Worm (Caenorhabditis elegans) whole organism, early embryonic: ENCODE data around the gene nemp-1.

ENCODE experiments used
- B0310.2 ChIP-seq: sonication (generic microtip); optimal IDR thresholded peaks from 2 replicates; lab custom pipeline; 2016; ENCODE audit warnings: mild to moderate bottlenecking, missing genetic modification characterization, missing compliant biosample characterization
- F13C5.2 ChIP-seq: sonication (generic microtip); optimal IDR thresholded peaks from 2 replicates; lab custom pipeline; 2017; ENCODE audit warnings: mild to moderate bottlenecking, missing genetic modification characterization, inconsistent platforms, missing compliant biosample characterization
- aly-1 ChIP-seq: sonication (generic microtip); optimal IDR thresholded peaks from 2 replicates; lab custom pipeline; 2016; ENCODE audit warnings: missing genetic modification characterization, missing compliant biosample characterization
- ama-1 ChIP-seq: fragments of 150-350 bp; optimal IDR thresholded peaks from 2 replicates; lab custom pipeline; 2014
- ceh-13 ChIP-seq: fragments of 200-800 bp; sonication (Bioruptor generic); optimal IDR thresholded peaks from 2 replicates; lab custom pipeline; 2018; ENCODE audit warnings: mild to moderate bottlenecking, missing genetic modification characterization, missing compliant biosample characterization
- ceh-36 ChIP-seq: sonication (generic microtip); optimal IDR thresholded peaks from 2 replicates; lab custom pipeline; 2016; ENCODE audit warnings: missing genetic modification characterization, inconsistent platforms, missing compliant biosample characterization
- ets-7 ChIP-seq: sonication (generic microtip); optimal IDR thresholded peaks from 2 replicates; lab custom pipeline; 2016; ENCODE audit warnings: missing genotype, missing genetic modification characterization, missing compliant biosample characterization
- flt-1 ChIP-seq: fragments of 200-800 bp; sonication (Bioruptor generic); IDR thresholded peaks from 2 replicates; pipeline ENCODE4 v1.3.6; 2022; ENCODE audit warnings: missing genetic modification characterization, missing compliant biosample characterization
- hmbx-1 ChIP-seq: sonication (generic microtip); optimal IDR thresholded peaks from 2 replicates; lab custom pipeline; 2016; ENCODE audit warnings: mild to moderate bottlenecking, missing genetic modification characterization, missing compliant biosample characterization
- hmg-4 ChIP-seq: fragments of 200-800 bp; sonication (Bioruptor generic); optimal IDR thresholded peaks from 2 replicates; lab custom pipeline; 2018; ENCODE audit warnings: mild to moderate bottlenecking, missing genetic modification characterization, missing compliant biosample characterization
- hnd-1 ChIP-seq: sonication (generic microtip); optimal IDR thresholded peaks from 2 replicates; lab custom pipeline; 2016; ENCODE audit warnings: missing genetic modification characterization, missing compliant biosample characterization
- pes-1 ChIP-seq: fragments of 200-800 bp; sonication (Bioruptor generic); IDR thresholded peaks from 2 replicates; pipeline ENCODE4 v1.3.6; 2022; ENCODE audit warnings: missing genetic modification reagents, missing genetic modification characterization, missing compliant biosample characterization
- scrt-1 ChIP-seq: fragments of 200-800 bp; sonication (Bioruptor generic); IDR thresholded peaks from 2 replicates; pipeline ENCODE4 v1.3.6; 2022; ENCODE audit warnings: missing genetic modification characterization, missing compliant biosample characterization
- sea-1 ChIP-seq: fragments of 200-800 bp; sonication (Bioruptor generic); conservative IDR thresholded peaks from 2 replicates; pipeline ENCODE4 v1.3.6; 2022; ENCODE audit warnings: missing genetic modification characterization, missing compliant biosample characterization
- tbx-11 ChIP-seq: fragments of 200-800 bp; sonication (Bioruptor generic); IDR thresholded peaks from 2 replicates; pipeline ENCODE4 v1.3.6; 2022; ENCODE audit warnings: missing genetic modification characterization, missing compliant biosample characterization
- tbx-37 ChIP-seq: fragments of 200-800 bp; sonication (Bioruptor generic); conservative IDR thresholded peaks from 2 replicates; pipeline ENCODE4 v1.3.6; 2022; ENCODE audit warnings: missing genetic modification reagents, missing genetic modification characterization, missing compliant biosample characterization
- tra-4 ChIP-seq: sonication (generic microtip); optimal IDR thresholded peaks from 2 replicates; lab custom pipeline; 2017; ENCODE audit warnings: missing genetic modification characterization, missing compliant biosample characterization

Gene nemp-1

DNA sequence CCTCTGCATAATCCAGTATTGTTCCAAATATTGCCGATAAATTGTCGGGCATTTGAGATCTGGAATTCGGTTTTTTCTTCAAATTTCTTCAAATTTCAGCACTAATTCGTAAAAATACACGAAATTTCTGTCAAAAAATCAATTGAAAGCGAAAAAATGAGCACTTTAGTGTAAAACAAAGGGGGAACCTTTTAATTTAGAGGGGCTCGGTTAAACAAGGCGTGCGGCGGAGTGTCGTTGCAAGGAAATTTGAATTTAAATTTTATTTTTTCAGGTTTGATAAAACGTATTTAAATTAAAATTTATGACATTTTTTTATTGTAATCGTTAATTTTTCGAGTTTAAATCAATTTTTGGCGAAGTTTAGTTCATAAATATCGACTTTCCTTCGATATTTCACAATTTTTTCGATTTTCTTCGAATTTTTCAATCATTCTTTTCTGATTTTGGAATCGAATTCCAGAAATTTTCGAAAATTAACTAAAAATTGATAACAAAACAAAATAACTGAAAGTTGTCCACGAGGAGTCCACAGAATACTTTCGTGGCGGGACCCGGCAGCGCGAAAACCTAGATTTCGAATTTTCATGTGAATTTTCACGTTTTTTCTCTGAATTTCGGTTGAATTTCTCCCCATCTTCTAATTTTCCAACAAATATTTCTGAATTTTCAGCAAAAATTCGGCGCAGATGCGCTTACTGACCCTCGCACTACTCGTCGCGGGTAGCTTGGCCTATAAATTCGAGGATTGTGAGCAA, at the start of gene nemp-1, which contains the start of gene magu-1:
TSS of gene nemp-1 (plus strand) at position 674 of the 758 bp plus-strand sequence.
TSS of gene magu-1 (minus strand) at position 59 of the 758 bp plus-strand sequence.
- TF ChIP-seq pes-1 (GFP tag; lab: Robert Waterston, UW) (no peak), flt-1 (GFP tag; lab: Robert Waterston, UW) (no peak), scrt-1 (GFP tag; lab: Robert Waterston, UW) (no peak), tra-4 (tag; lab: Kevin White, UChicago) (no peak), ets-7 (no peak), tbx-11 (GFP tag; lab: Robert Waterston, UW) (no peak), hmbx-1 (tag; lab: Kevin White, UChicago) (no peak), tbx-37 (GFP tag; lab: Robert Waterston, UW) (no peak), aly-1 (tag; lab: Kevin White, UChicago) (no peak), sea-1 (GFP tag; lab: Robert Waterston, UW) (no peak), ceh-36 (tag; lab: Kevin White, UChicago) (no peak), hmg-4 (GFP tag; lab: Kevin White, UChicago) (no peak), ama-1 (lab: Kevin White, UChicago) (no peak), F13C5.2 (tag; lab: Kevin White, UChicago) (no peak), B0310.2 (tag; lab: Kevin White, UChicago) (no peak)

DNA sequence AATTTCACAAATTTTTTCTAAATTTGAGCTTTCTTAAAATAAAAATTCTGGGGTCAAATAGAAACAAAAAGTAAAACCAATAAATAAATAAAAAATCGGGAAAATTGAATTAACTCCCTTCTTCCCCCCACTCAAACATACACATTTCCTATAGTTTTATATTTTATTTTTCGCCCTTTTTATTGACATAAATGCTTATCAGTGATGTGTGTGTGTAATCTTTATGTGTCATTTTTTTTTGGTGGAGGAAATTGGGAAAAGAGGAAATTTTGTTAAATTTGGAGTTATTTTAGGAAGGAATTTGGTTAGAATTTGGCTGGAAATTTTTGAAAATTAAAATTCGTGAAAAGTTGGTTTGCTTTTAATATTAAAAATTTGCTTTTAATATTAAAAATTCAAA, 49.6 kb upstream of the nemp-1 start:
- TF ChIP-seq tra-4 (tag; lab: Kevin White, UChicago), result no peak
- no peak for TF ChIP-seq hnd-1 (tag; lab: Kevin White, UChicago)
- TF ChIP-seq ceh-13 (GFP tag; lab: Kevin White, UChicago), result no peak
- no peak for TF ChIP-seq tbx-37 (GFP tag; lab: Robert Waterston, UW)
- TF ChIP-seq F13C5.2 (tag; lab: Kevin White, UChicago), result no peak
- no peak for TF ChIP-seq ets-7
- no peak for TF ChIP-seq hmg-4 (GFP tag; lab: Kevin White, UChicago)

DNA sequence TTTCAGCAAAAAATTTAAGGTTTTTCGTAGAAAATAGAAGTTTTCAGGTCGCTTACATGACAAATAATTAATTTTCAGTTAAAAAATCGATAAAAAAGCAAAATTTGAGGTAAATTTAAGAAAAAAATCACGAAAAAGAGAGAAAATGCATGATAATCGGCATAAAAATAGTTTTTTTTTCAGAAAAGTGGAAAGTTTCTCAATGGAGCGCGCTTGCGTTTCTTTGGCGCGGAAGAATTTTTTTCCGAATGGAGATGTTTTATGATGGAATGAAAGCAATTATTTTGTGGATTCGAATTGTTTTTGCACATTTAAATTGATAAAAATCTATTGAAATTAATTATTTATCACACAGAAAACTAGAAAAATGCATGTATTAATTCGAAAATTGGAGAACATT, 48.2 kb upstream of the nemp-1 start:
- TF ChIP-seq sea-1 (GFP tag; lab: Robert Waterston, UW) (no peak), tbx-37 (GFP tag; lab: Robert Waterston, UW) (no peak), scrt-1 (GFP tag; lab: Robert Waterston, UW) (no peak), ceh-13 (GFP tag; lab: Kevin White, UChicago) (no peak), ama-1 (lab: Kevin White, UChicago) (no peak), pes-1 (GFP tag; lab: Robert Waterston, UW) (no peak), hmbx-1 (tag; lab: Kevin White, UChicago) (no peak), F13C5.2 (tag; lab: Kevin White, UChicago) (no peak), ets-7 (no peak), hmg-4 (GFP tag; lab: Kevin White, UChicago) (no peak), aly-1 (tag; lab: Kevin White, UChicago) (no peak), ceh-36 (tag; lab: Kevin White, UChicago) (no peak), tbx-11 (GFP tag; lab: Robert Waterston, UW) (no peak), hnd-1 (tag; lab: Kevin White, UChicago) (no peak), B0310.2 (tag; lab: Kevin White, UChicago) (no peak), tra-4 (tag; lab: Kevin White, UChicago) (no peak), flt-1 (GFP tag; lab: Robert Waterston, UW) (no peak)

DNA sequence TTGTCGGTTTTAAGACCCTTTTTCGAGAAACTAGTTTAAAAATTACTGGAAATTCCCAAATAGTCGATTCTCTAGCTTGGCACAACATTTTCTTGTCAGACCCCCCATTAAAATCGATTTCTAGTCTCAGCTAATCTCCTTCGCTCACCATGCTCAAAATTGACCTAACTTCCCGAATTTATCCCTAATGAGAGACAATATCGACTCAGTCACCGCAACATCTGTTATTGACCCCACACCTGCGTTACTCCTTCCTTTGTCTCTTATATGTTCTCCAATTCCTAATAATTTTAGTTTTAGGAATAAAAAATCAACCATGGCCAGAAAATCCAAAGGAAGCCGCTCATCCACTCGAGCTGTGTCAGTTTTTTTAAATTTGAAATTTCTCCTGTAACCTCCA, 43.1 kb upstream of the nemp-1 start, which contains the start of gene cec-8:
TSS of gene cec-8 (plus strand) at position 301 of the 400 bp plus-strand sequence.
- TF ChIP-seq sea-1 (GFP tag; lab: Robert Waterston, UW), result no peak
- no peak for TF ChIP-seq ceh-36 (tag; lab: Kevin White, UChicago)
- TF ChIP-seq hmbx-1 (tag; lab: Kevin White, UChicago), result no peak
- TF ChIP-seq hnd-1 (tag; lab: Kevin White, UChicago), result no peak
- no peak for TF ChIP-seq tbx-37 (GFP tag; lab: Robert Waterston, UW)
- TF ChIP-seq F13C5.2 (tag; lab: Kevin White, UChicago), result no peak
- no peak for TF ChIP-seq pes-1 (GFP tag; lab: Robert Waterston, UW)
- no peak for TF ChIP-seq ama-1 (lab: Kevin White, UChicago)
- TF ChIP-seq ceh-13 (GFP tag; lab: Kevin White, UChicago), result no peak
- no peak for TF ChIP-seq hmg-4 (GFP tag; lab: Kevin White, UChicago)
- TF ChIP-seq tra-4 (tag; lab: Kevin White, UChicago), result no peak

DNA sequence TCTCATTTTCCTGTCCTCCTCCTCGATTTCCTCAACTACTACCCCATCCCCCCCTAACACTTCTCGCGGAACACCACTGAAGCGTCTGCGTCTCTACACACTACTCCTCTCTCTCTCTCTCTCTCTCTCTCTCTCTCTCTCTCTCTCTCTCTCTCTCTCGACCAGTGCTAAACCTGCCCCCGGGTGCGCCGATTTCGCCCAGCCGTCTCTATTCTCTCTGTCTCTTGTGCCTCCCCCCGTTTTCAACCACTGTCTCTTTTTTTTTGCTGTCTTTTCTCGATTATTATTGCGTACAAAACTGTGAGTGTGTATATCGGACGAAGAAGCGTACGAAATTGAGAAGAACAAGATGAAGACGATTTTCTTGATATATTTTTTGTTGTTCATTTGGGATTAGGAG, 39.1 kb upstream of the nemp-1 start:
- TF ChIP-seq ceh-36 (tag; lab: Kevin White, UChicago), result no peak
- peak; percentile 20 for TF ChIP-seq F13C5.2 (tag; lab: Kevin White, UChicago)
- TF ChIP-seq tbx-37 (GFP tag; lab: Robert Waterston, UW), result no peak
- no peak for TF ChIP-seq hmbx-1 (tag; lab: Kevin White, UChicago)
- TF ChIP-seq hnd-1 (tag; lab: Kevin White, UChicago), result no peak
- peak; percentile 51; the same call in 1 of the 2 replicates for TF ChIP-seq tbx-11 (GFP tag; lab: Robert Waterston, UW)
- no peak for TF ChIP-seq scrt-1 (GFP tag; lab: Robert Waterston, UW)
- no peak; the same call in 1 of the 2 replicates for TF ChIP-seq flt-1 (GFP tag; lab: Robert Waterston, UW)
- no peak for TF ChIP-seq tra-4 (tag; lab: Kevin White, UChicago)
- TF ChIP-seq B0310.2 (tag; lab: Kevin White, UChicago), result no peak
- TF ChIP-seq hmg-4 (GFP tag; lab: Kevin White, UChicago), result peak; percentile 70

DNA sequence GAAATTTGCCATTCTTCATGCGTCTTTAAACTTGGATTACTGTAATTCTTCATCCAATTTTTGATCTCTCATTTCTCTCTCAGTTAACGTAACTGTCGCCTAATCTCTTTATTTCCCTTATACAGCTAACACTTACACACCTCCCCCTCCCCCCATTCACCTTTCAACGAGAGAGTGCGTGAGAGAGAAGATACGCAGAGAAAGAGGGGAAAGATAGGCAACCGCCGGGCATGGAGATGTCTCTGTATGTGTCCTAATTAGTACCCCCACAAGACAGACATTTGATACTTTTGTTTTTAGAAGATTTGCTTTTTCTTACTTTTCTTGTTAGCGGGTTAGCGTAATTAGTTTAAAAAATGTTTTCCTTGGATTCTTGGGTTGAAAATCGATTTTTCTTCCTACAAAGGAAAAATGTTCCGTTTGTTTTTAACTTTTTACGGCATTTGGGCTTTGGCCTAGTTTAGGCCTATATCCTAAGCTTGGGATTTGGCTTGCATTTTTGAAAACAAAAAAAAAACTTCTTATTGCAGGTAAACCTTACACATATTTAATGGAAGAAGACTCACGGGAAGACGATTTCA, 37.7 kb upstream of the nemp-1 start, which contains the start of gene affl-2:
TSS of gene affl-2 (plus strand) at position 531 of the 581 bp plus-strand sequence.
- peak; percentile 48 for TF ChIP-seq ceh-36 (tag; lab: Kevin White, UChicago)
- peak; percentile 38 for TF ChIP-seq hmg-4 (GFP tag; lab: Kevin White, UChicago)
- no peak for TF ChIP-seq flt-1 (GFP tag; lab: Robert Waterston, UW)
